Fruit fly (Drosophila melanogaster) whole organism, adult: Measurements from ENCODE around the gene CG33203.

ENCODE experiments used
- CG11617 ChIP-seq: fragments of 200-800 bp; sonication (Bioruptor generic); optimal IDR thresholded peaks from 2 replicates; lab custom pipeline; 2017; ENCODE audit warnings: mild to moderate bottlenecking, missing biosample characterization, missing genetic modification reagents, missing genetic modification characterization
- CG12768 ChIP-seq: fragments of 200-800 bp; sonication (Bioruptor generic); optimal IDR thresholded peaks from 2 replicates; lab custom pipeline; 2017; ENCODE audit warnings: missing biosample characterization, missing genetic modification characterization, mild to moderate bottlenecking, moderate library complexity, missing genetic modification reagents
- CG14711 ChIP-seq: fragments of 200-800 bp; sonication (Bioruptor generic); optimal IDR thresholded peaks from 2 replicates; lab custom pipeline; 2018; ENCODE audit warnings: missing biosample characterization, mild to moderate bottlenecking, missing genetic modification characterization, moderate library complexity
- CG1620 ChIP-seq: fragments of 200-800 bp; sonication (Bioruptor generic); optimal IDR thresholded peaks from 2 replicates; lab custom pipeline; 2016; ENCODE audit warnings: missing biosample characterization, missing genetic modification characterization
- CG33017 ChIP-seq: fragments of 200-800 bp; sonication (Bioruptor generic); optimal IDR thresholded peaks from 2 replicates; lab custom pipeline; 2018; ENCODE audit warnings: missing biosample characterization, mild to moderate bottlenecking, missing genetic modification characterization, moderate library complexity
- CG5204 ChIP-seq: fragments of 200-800 bp; sonication (Bioruptor generic); optimal IDR thresholded peaks from 2 replicates; lab custom pipeline; 2016; ENCODE audit warnings: missing biosample characterization, missing genetic modification characterization
- CG7045 ChIP-seq: fragments of 200-800 bp; sonication (Bioruptor generic); optimal IDR thresholded peaks from 2 replicates; lab custom pipeline; 2017; ENCODE audit warnings: missing biosample characterization, mild to moderate bottlenecking, missing genetic modification characterization
- CG7101 ChIP-seq: fragments of 200-800 bp; sonication (Bioruptor generic); optimal IDR thresholded peaks from 2 replicates; lab custom pipeline; 2018; ENCODE audit warnings: missing biosample characterization, mild to moderate bottlenecking, missing genetic modification characterization, moderate library complexity
- Clk ChIP-seq: fragments of 200-800 bp; sonication (Bioruptor generic); optimal IDR thresholded peaks from 2 replicates; lab custom pipeline; 2017; ENCODE audit warnings: missing biosample characterization, missing genetic modification characterization
- Crg-1 ChIP-seq: fragments of 200-800 bp; sonication (Bioruptor generic); optimal IDR thresholded peaks from 2 replicates; lab custom pipeline; 2016; ENCODE audit warnings: missing biosample characterization, missing genetic modification characterization
- Hr96 ChIP-seq: fragments of 200-800 bp; sonication (Bioruptor generic); optimal IDR thresholded peaks from 2 replicates; lab custom pipeline; 2016; ENCODE audit warnings: missing biosample characterization, missing genetic modification characterization
- Mnt ChIP-seq: fragments of 200-800 bp; sonication (Bioruptor generic); optimal IDR thresholded peaks from 2 replicates; lab custom pipeline; 2016; ENCODE audit warnings: missing biosample characterization, mild to moderate bottlenecking, missing genetic modification characterization
- bab1 ChIP-seq: fragments of 200-800 bp; sonication (Bioruptor generic); optimal IDR thresholded peaks from 3 replicates; lab custom pipeline; 2019; ENCODE audit warnings: missing biosample characterization, mild to moderate bottlenecking, missing genetic modification characterization, moderate library complexity
- cic ChIP-seq: fragments of 200-800 bp; sonication (Bioruptor generic); optimal IDR thresholded peaks from 2 replicates; lab custom pipeline; 2017; ENCODE audit warnings: missing biosample characterization, mild to moderate bottlenecking, missing genetic modification characterization, moderate library complexity
- cnc ChIP-seq, 2 experiments: fragments of >200 bp; optimal IDR thresholded peaks; 2 replicates each; lab custom pipeline; 2017
- kay ChIP-seq: fragments of 200-800 bp; sonication (Bioruptor generic); peaks from one replicate; lab custom pipeline; 2016; ENCODE audit warnings: missing biosample characterization, missing genetic modification characterization, borderline replicate concordance
- ovo ChIP-seq: fragments of 200-800 bp; sonication (Bioruptor generic); optimal IDR thresholded peaks from 2 replicates; lab custom pipeline; 2016; ENCODE audit warnings: missing biosample characterization, missing genetic modification characterization
- pad ChIP-seq: fragments of 200-800 bp; sonication (Bioruptor generic); optimal IDR thresholded peaks from 3 replicates; lab custom pipeline; 2017; ENCODE audit warnings: missing biosample characterization, missing genetic modification characterization, mild to moderate bottlenecking, moderate library complexity, missing genetic modification reagents
- tj ChIP-seq: fragments of 200-800 bp; sonication (Bioruptor generic); optimal IDR thresholded peaks from 3 replicates; lab custom pipeline; 2017; ENCODE audit warnings: missing biosample characterization, mild to moderate bottlenecking, missing genetic modification characterization, moderate library complexity
- toe ChIP-seq: fragments of 200-800 bp; sonication (Bioruptor generic); optimal IDR thresholded peaks from 2 replicates; lab custom pipeline; 2016; ENCODE audit warnings: missing biosample characterization, missing genetic modification characterization

Gene CG33203

DNA sequence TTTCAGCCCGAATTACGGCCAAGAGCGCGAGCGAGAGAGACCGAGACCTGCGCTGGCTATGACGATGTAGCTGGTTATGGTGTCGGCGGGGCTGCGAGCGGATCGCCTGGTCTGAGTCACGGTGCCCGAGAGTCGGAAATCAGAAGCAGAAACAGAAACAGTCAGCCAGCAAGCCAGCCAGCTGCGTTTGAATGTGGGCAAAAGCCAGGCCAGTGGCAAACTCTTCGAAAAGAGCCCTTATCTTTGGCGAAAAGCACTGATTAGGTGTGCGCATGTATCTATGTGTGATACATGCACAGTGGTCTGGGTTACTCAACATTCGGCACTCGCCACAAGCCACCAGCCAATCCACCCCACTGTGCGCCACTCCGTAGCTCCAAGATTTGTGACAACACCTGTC lies 56.3 kb downstream of the CG33203 start:
- TF ChIP-seq kay (GFP tag; lab: Kevin White, UChicago) (peak; percentile 96), ovo (GFP tag; lab: Kevin White, UChicago) (no peak), CG12768 (GFP tag; lab: Kevin White, UChicago) (peak; percentile 45), Hr96 (GFP tag; lab: Kevin White, UChicago) (peak; percentile 14), cic (GFP tag; lab: Kevin White, UChicago) (peak; percentile 37), CG14711 (tag; lab: Kevin White, UChicago) (no peak), Mnt (peak; percentile 13)

DNA sequence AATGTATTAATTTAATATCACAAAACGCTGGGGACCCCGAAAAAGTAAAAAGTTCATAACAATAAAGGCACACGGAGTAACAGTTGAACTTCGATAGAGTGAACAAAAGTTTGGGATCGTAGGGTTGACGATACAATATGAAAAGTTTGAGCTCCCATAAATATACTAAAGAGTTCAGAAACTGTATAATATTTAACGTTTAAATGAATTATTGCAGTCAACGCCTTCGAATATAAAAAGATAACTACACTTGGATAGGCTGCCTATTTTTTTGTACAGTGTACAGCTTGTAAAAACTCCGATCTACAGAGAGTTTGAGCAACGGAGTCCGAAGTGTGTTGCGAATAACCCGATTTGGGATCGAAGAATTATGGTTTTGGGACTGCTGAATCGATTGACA lies 56.8 kb downstream of the CG33203 start:
- no peak for TF ChIP-seq ovo (GFP tag; lab: Kevin White, UChicago)
- no peak for TF ChIP-seq cnc (optimal IDR thresholded peaks at IDR 0.05; lab: Kevin White, UChicago)
- no peak for TF ChIP-seq cic (GFP tag; lab: Kevin White, UChicago)
- no peak for TF ChIP-seq Hr96 (GFP tag; lab: Kevin White, UChicago)
- TF ChIP-seq CG14711 (tag; lab: Kevin White, UChicago): no peak

DNA sequence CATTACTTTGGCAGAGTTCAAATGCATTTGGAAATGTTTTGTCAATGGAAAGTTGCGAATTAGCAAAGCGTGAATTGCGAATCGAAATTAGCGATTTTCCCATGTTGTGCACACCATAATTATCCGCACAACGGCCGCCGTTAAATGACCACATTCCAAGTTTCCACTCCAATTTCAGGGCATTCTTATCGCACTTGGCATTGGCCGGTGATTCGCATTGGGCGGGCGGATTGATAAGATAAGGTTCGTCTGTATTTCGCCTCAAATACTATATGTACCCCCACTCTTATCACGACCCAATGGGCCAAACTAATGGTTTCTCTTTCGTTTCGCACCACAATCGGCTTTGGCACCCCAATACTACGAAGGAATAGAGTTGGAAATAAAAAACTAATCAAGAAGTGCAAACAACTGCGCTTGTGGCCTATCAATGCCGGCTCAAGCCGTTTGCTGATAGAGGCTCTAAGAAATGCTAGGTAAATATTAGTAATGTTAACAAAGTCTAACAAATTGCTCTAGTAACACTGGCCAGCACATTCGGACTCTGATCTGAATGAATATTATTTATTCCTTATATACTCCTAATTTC lies 58.1 kb downstream of the CG33203 start:
- TF ChIP-seq CG5204 (GFP tag; lab: Kevin White, UChicago) (no peak), cic (GFP tag; lab: Kevin White, UChicago) (peak; percentile 93), CG12768 (GFP tag; lab: Kevin White, UChicago) (peak; percentile 40), CG1620 (GFP tag; lab: Kevin White, UChicago) (no peak), CG14711 (tag; lab: Kevin White, UChicago) (no peak), CG7101 (tag; lab: Kevin White, UChicago) (peak; percentile 45), Clk (no peak), toe (peak; percentile 36), pad (GFP tag; lab: Kevin White, UChicago) (no peak), bab1 (no peak), kay (GFP tag; lab: Kevin White, UChicago) (peak; percentile 97), ovo (GFP tag; lab: Kevin White, UChicago) (peak; percentile 21), cnc (optimal IDR thresholded peaks at IDR 0.05; lab: Kevin White, UChicago) (no peak), Crg-1 (GFP tag; lab: Kevin White, UChicago) (no peak), CG11617 (GFP tag; lab: Kevin White, UChicago) (peak; percentile 53), tj (GFP tag; lab: Kevin White, UChicago) (no peak), CG7045 (GFP tag; lab: Kevin White, UChicago) (no peak), CG33017 (peak; percentile 44), Mnt (peak; percentile 45), Hr96 (GFP tag; lab: Kevin White, UChicago) (no peak)

DNA sequence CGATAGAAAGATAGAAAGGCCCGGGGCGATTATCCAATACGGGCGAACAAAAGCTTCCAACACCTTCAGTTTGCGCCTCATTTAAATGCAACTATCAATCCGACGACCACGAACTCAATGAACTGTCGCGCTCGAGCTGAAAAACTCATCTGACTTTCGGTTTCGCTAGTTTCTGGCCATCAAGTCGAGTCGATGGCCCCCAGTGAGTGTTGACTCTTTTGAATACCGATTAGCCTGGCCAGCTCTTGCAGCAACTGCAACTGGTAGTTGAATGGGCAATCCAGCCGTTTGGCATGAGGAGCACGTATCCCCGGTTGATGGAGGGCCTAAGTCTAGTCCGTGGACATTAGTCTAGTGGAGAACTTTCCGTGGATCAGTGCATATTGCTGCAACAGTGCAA lies 60.3 kb downstream of the CG33203 start:
- no peak for TF ChIP-seq CG14711 (tag; lab: Kevin White, UChicago)
- TF ChIP-seq bab1: no peak
- no peak for TF ChIP-seq CG33017
- no peak for TF ChIP-seq CG12768 (GFP tag; lab: Kevin White, UChicago)
- no peak for TF ChIP-seq pad (GFP tag; lab: Kevin White, UChicago)
- TF ChIP-seq Mnt: no peak
- no peak for TF ChIP-seq Clk
- TF ChIP-seq CG5204 (GFP tag; lab: Kevin White, UChicago): no peak
- no peak for TF ChIP-seq CG1620 (GFP tag; lab: Kevin White, UChicago)
- no peak for TF ChIP-seq CG11617 (GFP tag; lab: Kevin White, UChicago)
- TF ChIP-seq cic (GFP tag; lab: Kevin White, UChicago): no peak
- TF ChIP-seq toe: no peak
- TF ChIP-seq CG7101 (tag; lab: Kevin White, UChicago): no peak
- TF ChIP-seq CG7045 (GFP tag; lab: Kevin White, UChicago): no peak
- no peak for TF ChIP-seq ovo (GFP tag; lab: Kevin White, UChicago)
- no peak for TF ChIP-seq Crg-1 (GFP tag; lab: Kevin White, UChicago)
- TF ChIP-seq cnc (optimal IDR thresholded peaks at IDR 0.05; lab: Kevin White, UChicago): no peak
- TF ChIP-seq Hr96 (GFP tag; lab: Kevin White, UChicago): no peak
- TF ChIP-seq kay (GFP tag; lab: Kevin White, UChicago): no peak
